Fruit fly (Drosophila melanogaster) whole organism, prepupa: ENCODE measurements around the gene numb.

ENCODE experiments used
- CG10631 ChIP-seq: fragments of 200-800 bp; sonication (Bioruptor generic); optimal IDR thresholded peaks from 2 replicates; lab custom pipeline; 2016; ENCODE audit warnings: missing biosample characterization, missing genetic modification characterization
- CG16779 ChIP-seq: fragments of 200-800 bp; sonication (Bioruptor generic); optimal IDR thresholded peaks from 3 replicates; lab custom pipeline; 2017; ENCODE audit warnings: missing biosample characterization, mild to moderate bottlenecking, missing genetic modification characterization
- Hr38 ChIP-seq: sonication (Bioruptor generic); optimal IDR thresholded peaks from 2 replicates; lab custom pipeline; 2016; ENCODE audit warnings: missing biosample characterization, missing genetic modification characterization
- Smox ChIP-seq: fragments of 200-800 bp; sonication (Bioruptor generic); optimal IDR thresholded peaks from 3 replicates; lab custom pipeline; 2016; ENCODE audit warnings: missing biosample characterization, missing genetic modification characterization
- eg ChIP-seq: fragments of 200-800 bp; sonication (Bioruptor generic); IDR thresholded peaks from 3 replicates; pipeline ENCODE4 v1.3.6; 2022; ENCODE audit warnings: missing biosample characterization, missing genetic modification characterization
- fd59A ChIP-seq: fragments of 200-800 bp; sonication (Bioruptor generic); optimal IDR thresholded peaks from 2 replicates; lab custom pipeline; 2017; ENCODE audit warnings: missing biosample characterization, mild to moderate bottlenecking, missing genetic modification characterization, missing genetic modification reagents
- net ChIP-seq: fragments of 200-800 bp; sonication (Bioruptor generic); optimal IDR thresholded peaks from 3 replicates; lab custom pipeline; 2016; ENCODE audit warnings: missing biosample characterization, missing genetic modification characterization
- pdm3 ChIP-seq: fragments of 200-800 bp; sonication (Bioruptor generic); optimal IDR thresholded peaks from 3 replicates; lab custom pipeline; 2016; ENCODE audit warnings: missing biosample characterization, missing genetic modification characterization

DNA sequence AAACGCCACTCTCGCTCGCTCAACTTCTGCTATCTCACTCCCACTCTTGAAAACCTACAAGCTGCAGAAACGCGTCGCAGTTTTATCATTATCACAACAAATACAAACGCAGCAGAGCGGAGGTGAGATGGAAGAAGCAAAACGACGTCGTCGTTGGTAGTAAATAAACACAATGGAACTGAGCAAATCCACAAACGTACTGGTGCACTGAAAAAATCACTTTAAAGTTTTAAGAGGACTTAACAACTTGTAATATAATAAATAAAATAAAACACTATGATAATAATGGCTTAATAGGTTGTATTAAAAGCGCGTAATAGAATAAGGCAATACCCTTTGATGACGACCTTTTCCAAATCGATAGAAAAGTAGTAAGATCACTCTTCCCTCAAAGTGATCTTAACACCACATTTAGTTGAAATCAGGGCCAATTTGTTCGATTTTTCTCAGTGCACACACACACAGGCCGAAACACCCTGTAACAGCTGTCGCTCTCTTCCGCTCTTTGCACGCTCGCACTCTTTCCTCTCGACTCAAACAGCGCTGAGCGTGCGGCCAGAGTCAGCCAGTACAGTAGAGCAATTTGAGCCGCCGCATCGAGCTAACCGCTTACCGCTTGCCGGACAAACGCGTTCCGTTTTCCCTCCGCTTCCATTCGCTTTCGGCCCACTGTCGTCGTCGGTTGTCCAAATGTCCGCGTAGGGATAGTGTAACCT, 12.1 kb downstream of the numb start:
- TF ChIP-seq Hr38 (no peak), CG16779 (tag; lab: Kevin White, UChicago) (peak; percentile 79), Smox (GFP tag; lab: Kevin White, UChicago) (peak; percentile 86), CG10631 (GFP tag; lab: Kevin White, UChicago) (peak; percentile 97), pdm3 (GFP tag; lab: Kevin White, UChicago) (peak; percentile 87), net (GFP tag; lab: Kevin White, UChicago) (peak; percentile 96), fd59A (GFP tag; lab: Kevin White, UChicago) (peak; percentile 95), eg (GFP tag; lab: Robert Waterston, UW) (peak; percentile 94)
